Worm (Caenorhabditis elegans) whole organism, late embryonic: ENCODE measurements around the gene irld-61.
A peak's percentile ranks its signal among the peaks of the same experiment; 100 is the strongest.

Experiments used
- C08G9.2 ChIP-seq: sonication (generic microtip); optimal IDR thresholded peaks from 2 replicates; lab custom pipeline; 2016; ENCODE audit warnings: mild to moderate bottlenecking, missing genetic modification characterization, moderate library complexity, missing compliant biosample characterization
- F13H6.1 ChIP-seq: sonication (generic microtip); optimal IDR thresholded peaks from 2 replicates; lab custom pipeline; 2016; ENCODE audit warnings: missing genetic modification characterization, missing compliant biosample characterization
- K02D7.2 ChIP-seq: sonication (generic microtip); optimal IDR thresholded peaks from 2 replicates; lab custom pipeline; 2017; ENCODE audit warnings: mild to moderate bottlenecking, missing genetic modification characterization, missing compliant biosample characterization
- T23F11.4 ChIP-seq: fragments of 200-800 bp; sonication (Bioruptor generic); optimal IDR thresholded peaks from 2 replicates; lab custom pipeline; 2018; ENCODE audit warnings: mild to moderate bottlenecking, missing genetic modification characterization, missing compliant biosample characterization
- ama-1 ChIP-seq: fragments of 150-350 bp; optimal IDR thresholded peaks from 2 replicates; lab custom pipeline; 2014
- ceh-14 ChIP-seq: sonication (generic microtip); optimal IDR thresholded peaks from 2 replicates; lab custom pipeline; 2016; ENCODE audit warnings: missing genotype, missing genetic modification characterization, missing compliant biosample characterization
- ceh-18 ChIP-seq: sonication (generic microtip); optimal IDR thresholded peaks from 2 replicates; lab custom pipeline; 2016; ENCODE audit warnings: missing genetic modification characterization, missing compliant biosample characterization
- ceh-22 ChIP-seq: sonication (generic microtip); optimal IDR thresholded peaks from 2 replicates; lab custom pipeline; 2017; ENCODE audit warnings: missing biosample characterization, missing genetic modification characterization
- ceh-31 ChIP-seq: sonication (generic microtip); optimal IDR thresholded peaks from 2 replicates; lab custom pipeline; 2016; ENCODE audit warnings: missing genetic modification characterization, missing compliant biosample characterization
- ceh-34 ChIP-seq: sonication (generic microtip); optimal IDR thresholded peaks from 2 replicates; lab custom pipeline; 2016; ENCODE audit warnings: mild to moderate bottlenecking, missing genetic modification characterization, missing compliant biosample characterization
- ceh-45 ChIP-seq: fragments of 200-800 bp; sonication (Bioruptor generic); IDR thresholded peaks from 2 replicates; pipeline ENCODE4 v1.3.6; 2022; ENCODE audit warnings: missing genetic modification reagents, missing genetic modification characterization, missing compliant biosample characterization
- ceh-6 ChIP-seq: fragments of 200-800 bp; sonication (Bioruptor generic); optimal IDR thresholded peaks from 2 replicates; lab custom pipeline; 2018; ENCODE audit warnings: mild to moderate bottlenecking, missing genetic modification characterization, missing compliant biosample characterization
- ceh-9 ChIP-seq: sonication (generic microtip); optimal IDR thresholded peaks from 2 replicates; lab custom pipeline; 2016; ENCODE audit warnings: mild to moderate bottlenecking, missing genetic modification characterization, inconsistent platforms, missing compliant biosample characterization
- elt-4 ChIP-seq: sonication (generic microtip); optimal IDR thresholded peaks from 2 replicates; lab custom pipeline; 2016; ENCODE audit warnings: missing genetic modification characterization, missing compliant biosample characterization
- ets-4 ChIP-seq: sonication (generic microtip); optimal IDR thresholded peaks from 2 replicates; lab custom pipeline; 2016; ENCODE audit warnings: missing genetic modification characterization, missing compliant biosample characterization
- fax-1 ChIP-seq: sonication (generic microtip); optimal IDR thresholded peaks from 2 replicates; lab custom pipeline; 2016; ENCODE audit warnings: missing genotype, missing genetic modification characterization, missing compliant biosample characterization
- fkh-10 ChIP-seq: fragments of 150-350 bp; optimal IDR thresholded peaks from 2 replicates; lab custom pipeline; 2014; ENCODE audit warnings: missing biosample characterization, missing genetic modification reagents, missing genetic modification characterization
- fkh-6 ChIP-seq: sonication (generic microtip); optimal IDR thresholded peaks from 2 replicates; lab custom pipeline; 2016; ENCODE audit warnings: missing genetic modification characterization, missing compliant biosample characterization
- hlh-13 ChIP-seq: fragments of 200-800 bp; sonication (Bioruptor generic); optimal IDR thresholded peaks from 2 replicates; lab custom pipeline; 2018; ENCODE audit warnings: mild to moderate bottlenecking, missing genetic modification characterization, missing compliant biosample characterization
- hlh-6 ChIP-seq: sonication (generic microtip); optimal IDR thresholded peaks from 2 replicates; lab custom pipeline; 2016; ENCODE audit warnings: missing genotype, missing genetic modification characterization, missing compliant biosample characterization
- hlh-8 ChIP-seq: sonication (generic microtip); optimal IDR thresholded peaks from 2 replicates; lab custom pipeline; 2016; ENCODE audit warnings: missing genotype, missing genetic modification characterization, missing compliant biosample characterization
- lim-6 ChIP-seq: sonication (generic microtip); optimal IDR thresholded peaks from 2 replicates; lab custom pipeline; 2016; ENCODE audit warnings: missing genetic modification characterization, missing compliant biosample characterization
- lin-11 ChIP-seq: fragments of 200-800 bp; sonication (Bioruptor generic); optimal IDR thresholded peaks from 2 replicates; lab custom pipeline; 2018; ENCODE audit warnings: mild to moderate bottlenecking, missing genetic modification characterization, missing compliant biosample characterization
- nfya-1 ChIP-seq: sonication (generic microtip); optimal IDR thresholded peaks from 2 replicates; lab custom pipeline; 2017; ENCODE audit warnings: missing genetic modification characterization, mild to moderate bottlenecking, missing compliant biosample characterization, antibody characterized with exemption, moderate library complexity
- nhr-11 ChIP-seq: fragments of 150-350 bp; optimal IDR thresholded peaks from 2 replicates; lab custom pipeline; 2014; ENCODE audit warnings: missing biosample characterization, missing genetic modification characterization
- nhr-232 ChIP-seq: sonication (generic microtip); optimal IDR thresholded peaks from 2 replicates; lab custom pipeline; 2016; ENCODE audit warnings: missing genetic modification characterization, missing compliant biosample characterization
- odd-2 ChIP-seq: sonication (generic microtip); optimal IDR thresholded peaks from 2 replicates; lab custom pipeline; 2017; ENCODE audit warnings: antibody characterized with exemption, mild to moderate bottlenecking, missing genetic modification characterization, missing compliant biosample characterization
- pag-3 ChIP-seq: sonication (generic microtip); optimal IDR thresholded peaks from 2 replicates; lab custom pipeline; 2016; ENCODE audit warnings: missing compliant biosample characterization, missing genetic modification characterization, borderline replicate concordance
- pax-1 ChIP-seq: fragments of 150-350 bp; optimal IDR thresholded peaks from 2 replicates; lab custom pipeline; 2014; ENCODE audit warnings: missing biosample characterization, missing genetic modification characterization
- pha-2 ChIP-seq: sonication (generic microtip); optimal IDR thresholded peaks from 2 replicates; lab custom pipeline; 2017; ENCODE audit warnings: mild to moderate bottlenecking, missing genetic modification characterization, missing compliant biosample characterization
- pha-4 ChIP-seq: fragments of 150-350 bp; optimal IDR thresholded peaks from 2 replicates; lab custom pipeline; 2018; ENCODE audit warnings: missing biosample characterization, missing genetic modification reagents, missing genetic modification characterization
- pros-1 ChIP-seq: fragments of 150-350 bp; optimal IDR thresholded peaks from 2 replicates; lab custom pipeline; 2014; ENCODE audit warnings: missing biosample characterization, missing genetic modification reagents, missing genetic modification characterization
- ref-2 ChIP-seq: sonication (generic microtip); optimal IDR thresholded peaks from 2 replicates; lab custom pipeline; 2016; ENCODE audit warnings: missing genetic modification characterization, missing compliant biosample characterization
- syd-9 ChIP-seq: sonication (generic microtip); optimal IDR thresholded peaks from 2 replicates; lab custom pipeline; 2016; ENCODE audit warnings: mild to moderate bottlenecking, missing genetic modification characterization, moderate library complexity, missing compliant biosample characterization
- ttx-3 ChIP-seq: sonication (generic microtip); optimal IDR thresholded peaks from 2 replicates; lab custom pipeline; 2016; ENCODE audit warnings: missing genetic modification reagents, missing genetic modification characterization, missing compliant biosample characterization
- unc-3 ChIP-seq, 2 experiments: fragments of 200-800 bp in 1 of 2; sonication (Bioruptor generic) in 1 of 2; sonication (generic microtip) in 1 of 2; conservative IDR thresholded peaks in 1 of 2; optimal IDR thresholded peaks in 1 of 2; 2 replicates each; pipeline versions ENCODE4 v1.3.6 to Lab custom; 2016 to 2022; ENCODE audit warnings: missing compliant biosample characterization in 2 of 2, missing genetic modification characterization in 2 of 2, missing genetic modification reagents in 1 of 2
- unc-42 ChIP-seq: sonication (generic microtip); optimal IDR thresholded peaks from 2 replicates; lab custom pipeline; 2016; ENCODE audit warnings: missing genotype, missing genetic modification characterization, missing compliant biosample characterization

Gene irld-61

ce11 chrIII:12764241-12764640 is at the start of gene irld-61, which contains the start of gene irld-19:
TSS of gene irld-61 (plus strand) at chrIII:12764553.
TSS of gene irld-19 (minus strand) at chrIII:12764341.
- TF ChIP-seq pax-1 (tag; lab: Kevin White, UChicago) (no peak), ceh-6 (GFP tag; lab: Kevin White, UChicago) (no peak), hlh-13 (GFP tag; lab: Kevin White, UChicago) (no peak), K02D7.2 (tag; lab: Kevin White, UChicago) (no peak), ceh-14 (tag; lab: Kevin White, UChicago) (no peak), ceh-22 (no peak), elt-4 (tag; lab: Kevin White, UChicago) (no peak), syd-9 (tag; lab: Kevin White, UChicago) (no peak)

ce11 chrIII:12728149-12728548 is 36.2 kb upstream of the irld-61 start:
- no peak for TF ChIP-seq C08G9.2 (tag; lab: Kevin White, UChicago)
- no peak for TF ChIP-seq unc-3 (GFP tag; conservative IDR thresholded peaks at IDR 0.05; lab: Robert Waterston, UW)
- no peak for TF ChIP-seq unc-3 (tag; optimal IDR thresholded peaks at IDR 0.05; lab: Kevin White, UChicago)

ce11 chrIII:12738935-12739334 is 25.4 kb upstream of the irld-61 start:
- TF ChIP-seq fax-1 (tag; lab: Kevin White, UChicago) (no peak), pag-3 (tag; lab: Kevin White, UChicago) (no peak)

- TF ChIP-seq pha-4 (tag; lab: Kevin White, UChicago): no peak
- no peak for TF ChIP-seq T23F11.4 (GFP tag; lab: Kevin White, UChicago)
- no peak for TF ChIP-seq ceh-34 (tag; lab: Kevin White, UChicago)
- TF ChIP-seq lin-11: no peak
- peak; percentile 70 for TF ChIP-seq nfya-1 (tag; lab: Kevin White, UChicago)
Observed at ce11 chrIII:12740313-12740712, 24.0 kb upstream of the irld-61 start.

ce11 chrIII:12743515-12743914 is 20.8 kb upstream of the irld-61 start:
- TF ChIP-seq ttx-3 (tag; lab: Kevin White, UChicago): no peak
- no peak for TF ChIP-seq pag-3 (tag; lab: Kevin White, UChicago)
- TF ChIP-seq odd-2: no peak
- no peak for TF ChIP-seq ceh-6 (GFP tag; lab: Kevin White, UChicago)
- TF ChIP-seq ets-4 (tag; lab: Kevin White, UChicago): no peak
- no peak for TF ChIP-seq fkh-6 (tag; lab: Kevin White, UChicago)
- TF ChIP-seq C08G9.2 (tag; lab: Kevin White, UChicago): no peak
- TF ChIP-seq K02D7.2 (tag; lab: Kevin White, UChicago): no peak
- no peak for TF ChIP-seq unc-3 (GFP tag; conservative IDR thresholded peaks at IDR 0.05; lab: Robert Waterston, UW)
- no peak for TF ChIP-seq unc-3 (tag; optimal IDR thresholded peaks at IDR 0.05; lab: Kevin White, UChicago)
- TF ChIP-seq ama-1 (lab: Kevin White, UChicago): no peak
- TF ChIP-seq hlh-8 (tag; lab: Kevin White, UChicago): no peak
- TF ChIP-seq ceh-31 (tag; lab: Kevin White, UChicago): no peak
- no peak for TF ChIP-seq ceh-18 (tag; lab: Kevin White, UChicago)
- no peak for TF ChIP-seq nhr-11 (tag; lab: Kevin White, UChicago)
- no peak for TF ChIP-seq fkh-10
- TF ChIP-seq pros-1 (tag; lab: Kevin White, UChicago): no peak
- no peak for TF ChIP-seq ceh-14 (tag; lab: Kevin White, UChicago)
- no peak for TF ChIP-seq F13H6.1 (tag; lab: Kevin White, UChicago)
- TF ChIP-seq hlh-6: no peak
- no peak for TF ChIP-seq ceh-45 (GFP tag; lab: Robert Waterston, UW)

ce11 chrIII:12746369-12746855 is 17.9 kb upstream of the irld-61 start, which contains the start of gene Y111B2A.21:
TSS of gene Y111B2A.21 (plus strand) at chrIII:12746419.
- TF ChIP-seq odd-2 (no peak), fkh-6 (tag; lab: Kevin White, UChicago) (no peak), pha-2 (tag; lab: Kevin White, UChicago) (no peak), ceh-45 (GFP tag; lab: Robert Waterston, UW) (no peak), ceh-9 (tag; lab: Kevin White, UChicago) (no peak), nhr-11 (tag; lab: Kevin White, UChicago) (no peak), K02D7.2 (tag; lab: Kevin White, UChicago) (no peak), hlh-13 (GFP tag; lab: Kevin White, UChicago) (no peak), unc-42 (tag; lab: Kevin White, UChicago) (no peak), syd-9 (tag; lab: Kevin White, UChicago) (no peak), ceh-31 (tag; lab: Kevin White, UChicago) (no peak), nhr-232 (tag; lab: Kevin White, UChicago) (no peak), ref-2 (tag; lab: Kevin White, UChicago) (no peak), pax-1 (tag; lab: Kevin White, UChicago) (no peak), lim-6 (tag; lab: Kevin White, UChicago) (no peak)
